Worm (Caenorhabditis elegans) whole organism, L3 larva: ENCODE results near the gene Y40B10B.1.

Experiments
- R02D3.7 ChIP-seq: fragments of 150-350 bp; optimal IDR thresholded peaks from 2 replicates; lab custom pipeline; 2014; ENCODE audit warnings: missing biosample characterization, missing genetic modification characterization
- aly-2 ChIP-seq: fragments of 150-350 bp; optimal IDR thresholded peaks from 2 replicates; lab custom pipeline; 2014; ENCODE audit warnings: missing biosample characterization, missing genetic modification characterization
- ama-1 ChIP-seq: fragments of 150-350 bp; optimal IDR thresholded peaks from 2 replicates; lab custom pipeline; 2018
- ceh-9 ChIP-seq: sonication (generic microtip); optimal IDR thresholded peaks from 2 replicates; lab custom pipeline; 2018; ENCODE audit warnings: missing biosample characterization, missing genetic modification characterization
- egl-27 ChIP-seq: sonication (generic microtip); optimal IDR thresholded peaks from 4 replicates; lab custom pipeline; 2017; ENCODE audit warnings: missing biosample characterization, missing genetic modification reagents, missing genetic modification characterization
- egl-5 ChIP-seq: fragments of 150-350 bp; optimal IDR thresholded peaks from 2 replicates; lab custom pipeline; 2017; ENCODE audit warnings: missing biosample characterization, missing genetic modification reagents, missing genetic modification characterization, inconsistent platforms
- elt-1 ChIP-seq: fragments of 150-350 bp; optimal IDR thresholded peaks from 2 replicates; lab custom pipeline; 2014; ENCODE audit warnings: missing biosample characterization, missing genetic modification characterization
- elt-2 ChIP-seq: sonication (generic microtip); optimal IDR thresholded peaks from 2 replicates; lab custom pipeline; 2016; ENCODE audit warnings: missing genetic modification reagents, mild to moderate bottlenecking, missing genetic modification characterization, missing compliant biosample characterization
- eor-1 ChIP-seq, 2 experiments: fragments of 150-350 bp; optimal IDR thresholded peaks; 2 replicates each; lab custom pipeline; 2014 to 2018; ENCODE audit warnings: missing biosample characterization in 2 of 2, missing genetic modification characterization in 2 of 2
- fkh-10 ChIP-seq: sonication (generic microtip); optimal IDR thresholded peaks from 2 replicates; lab custom pipeline; 2017; ENCODE audit warnings: missing biosample characterization, missing genetic modification reagents, missing genetic modification characterization
- fos-1 ChIP-seq: fragments of 150-350 bp; optimal IDR thresholded peaks from 2 replicates; lab custom pipeline; 2014; ENCODE audit warnings: missing biosample characterization, missing genetic modification characterization
- lin-15B ChIP-seq: fragments of 150-350 bp; optimal IDR thresholded peaks from 2 replicates; lab custom pipeline; 2014; ENCODE audit warnings: missing biosample characterization, missing genetic modification characterization
- lin-39 ChIP-seq: fragments of 150-350 bp; optimal IDR thresholded peaks from 2 replicates; lab custom pipeline; 2018; ENCODE audit warnings: missing biosample characterization, missing genetic modification reagents, missing genetic modification characterization
- lsy-12 ChIP-seq: sonication (generic microtip); optimal IDR thresholded peaks from 2 replicates; lab custom pipeline; 2016; ENCODE audit warnings: mild to moderate bottlenecking, missing genetic modification characterization, missing compliant biosample characterization
- mdl-1 ChIP-seq: fragments of 150-350 bp; optimal IDR thresholded peaks from 2 replicates; lab custom pipeline; 2014; ENCODE audit warnings: missing biosample characterization, missing genetic modification characterization
- mml-1 ChIP-seq: fragments of 150-350 bp; sonication (generic microtip); optimal IDR thresholded peaks from 3 replicates; lab custom pipeline; 2014; ENCODE audit warnings: missing biosample characterization, missing genetic modification characterization
- nfya-1 ChIP-seq: sonication (generic microtip); optimal IDR thresholded peaks from 2 replicates; lab custom pipeline; 2017; ENCODE audit warnings: missing genetic modification characterization, mild to moderate bottlenecking, missing compliant biosample characterization, antibody characterized with exemption, moderate library complexity; ENCODE audit not compliant: insufficient read depth
- nhr-11 ChIP-seq: fragments of 150-350 bp; optimal IDR thresholded peaks from 2 replicates; lab custom pipeline; 2014; ENCODE audit warnings: missing biosample characterization, missing genetic modification characterization
- nhr-12 ChIP-seq: fragments of 150-350 bp; optimal IDR thresholded peaks from 2 replicates; lab custom pipeline; 2014; ENCODE audit warnings: missing biosample characterization, missing genetic modification characterization
- nhr-23 ChIP-seq: fragments of 150-350 bp; optimal IDR thresholded peaks from 2 replicates; lab custom pipeline; 2014; ENCODE audit warnings: missing biosample characterization, missing genetic modification reagents, missing genetic modification characterization
- nhr-237 ChIP-seq: fragments of 150-350 bp; optimal IDR thresholded peaks from 2 replicates; lab custom pipeline; 2014; ENCODE audit warnings: missing biosample characterization, missing genetic modification characterization
- nhr-43 ChIP-seq: sonication (generic microtip); optimal IDR thresholded peaks from 2 replicates; lab custom pipeline; 2016; ENCODE audit warnings: mild to moderate bottlenecking, missing genetic modification characterization, missing compliant biosample characterization; ENCODE audit not compliant: poor library complexity, severe bottlenecking
- nhr-67 ChIP-seq: fragments of 150-350 bp; optimal IDR thresholded peaks from 2 replicates; lab custom pipeline; 2014; ENCODE audit warnings: missing biosample characterization, missing genetic modification characterization
- nhr-76 ChIP-seq: fragments of 150-350 bp; sonication (generic microtip); optimal IDR thresholded peaks from 5 replicates; lab custom pipeline; 2014; ENCODE audit warnings: missing biosample characterization, missing genetic modification characterization
- pha-4 ChIP-seq: fragments of 150-350 bp; optimal IDR thresholded peaks from 2 replicates; lab custom pipeline; 2014; ENCODE audit warnings: missing biosample characterization, missing genetic modification reagents, missing genetic modification characterization
- pqm-1 ChIP-seq: fragments of 150-350 bp; optimal IDR thresholded peaks from 2 replicates; lab custom pipeline; 2017; ENCODE audit warnings: missing biosample characterization, missing genetic modification characterization, inconsistent platforms
- sea-2 ChIP-seq: fragments of 150-350 bp; sonication (generic microtip); optimal IDR thresholded peaks from 4 replicates; lab custom pipeline; 2014; ENCODE audit warnings: missing biosample characterization, missing genetic modification reagents, missing genetic modification characterization
- skn-1 ChIP-seq: fragments of 150-350 bp; optimal IDR thresholded peaks from 2 replicates; lab custom pipeline; 2014; ENCODE audit warnings: missing biosample characterization, missing genetic modification characterization
- tbx-2 ChIP-seq: sonication (generic microtip); optimal IDR thresholded peaks from 2 replicates; lab custom pipeline; 2016; ENCODE audit warnings: mild to moderate bottlenecking, missing genetic modification characterization, missing compliant biosample characterization
- unc-39 ChIP-seq: sonication (generic microtip); optimal IDR thresholded peaks from 4 replicates; lab custom pipeline; 2017; ENCODE audit warnings: missing biosample characterization, missing genetic modification characterization
- ztf-11 ChIP-seq: fragments of 150-350 bp; optimal IDR thresholded peaks from 2 replicates; lab custom pipeline; 2014; ENCODE audit warnings: missing biosample characterization, missing genetic modification characterization
- ztf-4 ChIP-seq: fragments of 150-350 bp; optimal IDR thresholded peaks from 2 replicates; lab custom pipeline; 2014; ENCODE audit warnings: missing biosample characterization, missing genetic modification characterization

The Y40B10B.1 gene

DNA sequence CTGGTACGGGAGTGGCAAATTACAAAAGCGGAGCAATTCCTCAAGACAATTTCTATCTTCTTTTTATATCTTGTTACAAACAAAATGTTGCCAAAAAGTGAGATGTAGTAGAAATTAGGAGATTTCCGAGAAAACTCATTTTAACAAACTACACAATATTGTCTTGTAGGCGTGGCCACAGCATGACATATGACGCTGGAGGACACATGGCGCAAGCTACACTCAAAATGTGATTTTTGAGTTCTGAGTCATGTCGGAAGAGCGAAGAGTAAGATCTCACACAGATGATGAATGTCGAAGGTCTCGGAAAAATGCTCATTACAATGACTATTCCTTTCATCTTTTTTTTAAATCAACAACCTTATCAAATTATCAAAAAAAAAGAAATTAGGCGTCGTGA is at the start of gene Y40B10B.1:
Y40B10B.1 (minus strand) TSS at position 101 of the 400 bp plus-strand sequence.
- TF ChIP-seq nhr-12 (tag; lab: Kevin White, UChicago): no peak
- TF ChIP-seq ztf-4 (tag; lab: Kevin White, UChicago): no peak
- no peak for TF ChIP-seq tbx-2 (tag; lab: Kevin White, UChicago)
- no peak for TF ChIP-seq nfya-1
- TF ChIP-seq aly-2 (tag; lab: Kevin White, UChicago): no peak
- no peak for TF ChIP-seq ztf-11 (tag; lab: Kevin White, UChicago)
- no peak for TF ChIP-seq sea-2 (GFP tag; lab: Kevin White, UChicago)
- no peak for TF ChIP-seq nhr-43 (tag; lab: Kevin White, UChicago)
- TF ChIP-seq mdl-1 (tag; lab: Kevin White, UChicago): no peak
- no peak for TF ChIP-seq skn-1 (tag; lab: Kevin White, UChicago)
- TF ChIP-seq lin-39 (tag; lab: Kevin White, UChicago): no peak
- TF ChIP-seq lsy-12: no peak
- TF ChIP-seq nhr-76 (tag; lab: Kevin White, UChicago): no peak
- no peak for TF ChIP-seq fkh-10 (GFP tag; lab: Kevin White, UChicago)
- TF ChIP-seq egl-27 (tag; lab: Kevin White, UChicago): no peak
- TF ChIP-seq mml-1 (tag; lab: Kevin White, UChicago): no peak
- no peak for TF ChIP-seq elt-1 (tag; lab: Kevin White, UChicago)
- no peak for TF ChIP-seq pha-4 (tag; lab: Kevin White, UChicago)
- TF ChIP-seq nhr-67 (tag; lab: Kevin White, UChicago): no peak
- TF ChIP-seq, all 47 proteins: peak for 0

DNA sequence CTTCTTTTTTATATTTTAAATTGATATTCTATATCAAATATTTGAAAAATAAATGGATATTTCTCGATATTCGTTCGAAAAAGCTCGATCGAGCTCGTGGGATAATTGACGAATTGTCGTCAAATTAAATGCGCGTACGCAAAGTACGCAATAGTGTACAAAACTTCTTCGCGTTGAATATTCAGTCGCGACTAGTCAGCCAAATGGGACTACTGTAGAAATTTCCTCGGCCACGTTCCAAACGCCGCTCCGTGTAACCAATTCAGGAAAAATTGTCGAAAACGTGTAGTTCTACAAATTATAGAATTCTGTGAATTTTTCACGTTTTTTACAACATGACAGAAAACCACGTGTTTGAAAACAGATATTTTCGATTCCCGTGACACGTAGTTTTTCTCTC is 47.1 kb upstream of the Y40B10B.1 start:
- peak; percentile 68 for TF ChIP-seq lin-15B (tag; lab: Kevin White, UChicago)
- peak; percentile 11 for TF ChIP-seq pqm-1 (tag; lab: Kevin White, UChicago)
- no peak for TF ChIP-seq pha-4 (tag; lab: Kevin White, UChicago)
- TF ChIP-seq lsy-12: no peak
- TF ChIP-seq elt-2 (tag; lab: Kevin White, UChicago): peak; percentile 55
- TF ChIP-seq nhr-23 (tag; lab: Kevin White, UChicago): peak; percentile 35
- TF ChIP-seq R02D3.7 (tag; lab: Kevin White, UChicago): peak; percentile 35
- TF ChIP-seq nhr-43 (tag; lab: Kevin White, UChicago): peak; percentile 44

DNA sequence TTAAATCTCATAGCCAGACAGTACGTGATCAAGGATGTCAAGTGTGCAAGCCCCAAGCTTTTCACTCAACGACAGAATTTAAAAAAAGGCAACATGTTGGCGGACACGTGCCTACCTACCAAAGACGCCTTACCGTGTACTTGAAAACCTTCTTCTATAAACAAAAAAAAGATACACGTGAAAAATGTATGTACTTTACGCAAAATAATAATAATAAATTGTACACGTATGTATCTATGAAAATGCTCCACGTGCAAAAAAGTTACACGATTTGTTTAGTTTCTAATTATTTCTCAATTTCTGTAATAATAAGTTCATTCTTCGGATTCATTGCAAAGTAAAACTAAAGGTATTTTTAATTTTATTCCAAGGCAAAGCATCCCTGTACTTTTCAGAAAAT is 43.3 kb upstream of the Y40B10B.1 start, which contains the start of gene cysl-4:
cysl-4 (plus strand) TSS at position 301 of the 400 bp plus-strand sequence.
- TF ChIP-seq fos-1 (tag; lab: Kevin White, UChicago) (no peak), nhr-67 (tag; lab: Kevin White, UChicago) (no peak), nhr-237 (tag; lab: Kevin White, UChicago) (no peak), ama-1 (lab: Kevin White, UChicago) (no peak), eor-1 (tag; optimal IDR thresholded peaks at IDR 0.05; lab: Kevin White, UChicago) (no peak), tbx-2 (tag; lab: Kevin White, UChicago) (no peak), nhr-43 (tag; lab: Kevin White, UChicago) (no peak), nhr-11 (tag; lab: Kevin White, UChicago) (no peak), ceh-9 (tag; lab: Kevin White, UChicago) (no peak), unc-39 (tag; lab: Kevin White, UChicago) (no peak)
- TF ChIP-seq, all 47 proteins: peak for 0

DNA sequence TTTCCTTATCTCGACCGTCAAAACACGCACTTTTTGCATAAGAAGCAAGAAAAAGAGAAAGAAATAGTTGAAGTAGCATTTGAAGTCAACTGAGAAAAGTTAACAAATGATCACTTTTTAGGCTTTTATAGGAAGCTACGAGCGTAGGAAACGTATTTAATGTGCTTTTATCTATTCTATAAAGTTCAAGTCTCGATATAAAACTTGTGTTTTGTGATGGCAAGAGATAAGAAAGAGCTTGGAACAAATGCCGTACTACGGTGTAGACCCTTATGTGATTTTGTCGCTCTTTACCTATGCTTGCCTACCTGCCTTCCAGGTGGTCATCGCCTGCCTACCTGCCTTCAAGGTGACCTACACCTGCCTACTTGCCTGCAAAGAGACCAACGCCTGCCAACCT is 42.9 kb upstream of the Y40B10B.1 start, which contains the start of gene clec-206:
clec-206 (minus strand) TSS at position 101 of the 400 bp plus-strand sequence.
- TF ChIP-seq sea-2 (GFP tag; lab: Kevin White, UChicago) (no peak), skn-1 (tag; lab: Kevin White, UChicago) (no peak), nhr-237 (tag; lab: Kevin White, UChicago) (no peak), fkh-10 (GFP tag; lab: Kevin White, UChicago) (no peak), aly-2 (tag; lab: Kevin White, UChicago) (no peak), nhr-43 (tag; lab: Kevin White, UChicago) (no peak), egl-5 (tag; lab: Kevin White, UChicago) (no peak), nhr-11 (tag; lab: Kevin White, UChicago) (no peak), mdl-1 (tag; lab: Kevin White, UChicago) (no peak)
- TF ChIP-seq, all 47 proteins: peak for 0
